Fruit fly (Drosophila melanogaster): ENCODE results near the gene CG14174.

DNA sequence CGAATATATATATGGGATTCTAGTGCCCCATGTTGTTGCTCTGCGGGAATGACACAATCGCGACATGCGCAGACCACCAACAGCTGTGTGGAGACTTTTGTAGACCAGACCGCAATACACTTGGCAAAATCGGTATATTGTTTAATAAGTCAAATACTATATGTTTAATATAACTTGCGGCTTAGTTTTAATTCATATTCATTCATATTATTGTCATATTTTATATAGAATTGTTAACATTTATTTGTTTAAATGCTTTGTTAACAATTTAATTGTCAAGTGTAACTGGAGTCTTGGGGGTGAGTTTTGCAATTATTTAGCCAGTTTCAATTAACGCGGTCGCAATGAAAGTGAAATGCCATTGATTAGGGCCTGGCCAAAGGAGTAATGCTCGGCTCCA, 20.5 kb downstream of the CG14174 start:
- TF ChIP-seq psq (optimal IDR thresholded peaks at IDR 0.05) = no peak
- no peak for TF ChIP-seq Sin3A (optimal IDR thresholded peaks at IDR 0.05)
- TF ChIP-seq h (optimal IDR thresholded peaks at IDR 0.05) = no peak
- TF ChIP-seq ttk (optimal IDR thresholded peaks at IDR 0.05) = no peak
- no peak for TF ChIP-seq insv (optimal IDR thresholded peaks at IDR 0.05)
- no peak for TF ChIP-seq Myc (optimal IDR thresholded peaks at IDR 0.05)

Measured in Kc167 (cell line).